Worm (Caenorhabditis elegans) whole organism, L1 larva: ENCODE data around the gene twk-24.
A peak's percentile ranks its signal among the peaks of the same experiment; 100 is the strongest.

Experiments
- C04F5.9 ChIP-seq: sonication (generic microtip); optimal IDR thresholded peaks from 2 replicates; lab custom pipeline; 2016; ENCODE audit warnings: missing genetic modification characterization, missing compliant biosample characterization
- alr-1 ChIP-seq: fragments of 200-800 bp; sonication (Bioruptor generic); optimal IDR thresholded peaks from 2 replicates; lab custom pipeline; 2018; ENCODE audit warnings: borderline replicate concordance, mild to moderate bottlenecking, missing genetic modification characterization, missing compliant biosample characterization
- elt-3 ChIP-seq, 6 experiments: fragments of 150-350 bp in 1 of 6; sonication (generic microtip); optimal IDR thresholded peaks; 2 replicates each; lab custom pipeline; 2017 to 2018; ENCODE audit warnings: missing biosample characterization in 6 of 6, missing genetic modification characterization in 6 of 6, inconsistent platforms in 1 of 6
- fkh-10 ChIP-seq: sonication (generic microtip); optimal IDR thresholded peaks from 2 replicates; lab custom pipeline; 2017; ENCODE audit warnings: missing biosample characterization, missing genetic modification reagents, missing genetic modification characterization
- hlh-4 ChIP-seq: sonication (generic microtip); optimal IDR thresholded peaks from 2 replicates; lab custom pipeline; 2016; ENCODE audit warnings: mild to moderate bottlenecking, missing genetic modification characterization, missing compliant biosample characterization
- lin-13 ChIP-seq: fragments of 150-350 bp; optimal IDR thresholded peaks from 2 replicates; lab custom pipeline; 2014; ENCODE audit warnings: missing biosample characterization, missing genetic modification reagents, missing genetic modification characterization
- lir-3 ChIP-seq: sonication (generic microtip); optimal IDR thresholded peaks from 2 replicates; lab custom pipeline; 2016; ENCODE audit warnings: mild to moderate bottlenecking, missing genetic modification characterization, moderate library complexity, missing compliant biosample characterization; ENCODE audit not compliant: poor library complexity
- nhr-11 ChIP-seq: fragments of 150-350 bp; optimal IDR thresholded peaks from 2 replicates; lab custom pipeline; 2014; ENCODE audit warnings: missing biosample characterization, missing genetic modification characterization
- nhr-28 ChIP-seq: fragments of 150-350 bp; optimal IDR thresholded peaks from 2 replicates; lab custom pipeline; 2014; ENCODE audit warnings: missing biosample characterization, missing genetic modification characterization
- nhr-84 ChIP-seq: sonication (generic microtip); optimal IDR thresholded peaks from 2 replicates; lab custom pipeline; 2017; ENCODE audit warnings: missing biosample characterization, missing genetic modification characterization
- snu-23 ChIP-seq: sonication (generic microtip); optimal IDR thresholded peaks from 2 replicates; lab custom pipeline; 2016; ENCODE audit warnings: missing genetic modification characterization, missing compliant biosample characterization
- tlp-1 ChIP-seq: fragments of 150-350 bp; optimal IDR thresholded peaks from 2 replicates; lab custom pipeline; 2014; ENCODE audit warnings: missing biosample characterization, missing genetic modification characterization
- unc-62 ChIP-seq: fragments of 150-350 bp; optimal IDR thresholded peaks from 2 replicates; lab custom pipeline; 2014; ENCODE audit warnings: missing biosample characterization, missing genetic modification reagents, missing genetic modification characterization

DNA sequence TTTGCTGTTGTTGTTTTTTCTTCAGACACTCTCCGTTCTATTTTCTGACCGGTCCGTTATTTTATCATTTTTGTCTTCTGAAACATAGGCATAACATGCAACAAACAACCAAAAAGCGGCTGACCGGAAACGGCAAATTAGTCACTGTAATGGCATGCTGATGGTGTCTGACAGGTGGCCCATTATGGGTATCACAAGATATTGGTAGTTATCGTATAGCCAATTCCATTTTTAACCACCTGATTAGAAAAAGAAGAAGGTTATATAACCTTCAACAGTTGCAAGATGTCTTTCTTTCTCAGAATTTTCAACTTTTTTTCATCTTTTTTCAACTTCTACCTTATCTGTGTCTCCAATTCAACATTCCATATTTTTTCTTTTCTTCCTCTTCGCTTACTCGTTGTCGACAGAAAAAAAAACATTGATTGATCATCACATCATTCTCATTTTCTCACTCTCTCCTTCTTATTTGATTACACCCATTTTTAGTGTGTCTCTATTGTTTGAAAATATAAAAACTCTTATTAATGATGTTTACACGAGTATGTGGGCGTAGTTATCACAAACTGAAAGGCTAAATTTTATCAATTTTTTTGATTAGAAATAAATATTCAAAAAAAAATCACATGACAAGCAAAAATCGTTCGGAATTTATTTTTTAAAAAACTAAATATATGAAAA, 31.8 kb upstream of the twk-24 start:
- TF ChIP-seq C04F5.9 (tag; lab: Kevin White, UChicago) (no peak), elt-3 (tag; optimal IDR thresholded peaks at IDR 0.05; lab: Kevin White, UChicago) (peak in 2 of 6 experiments; percentile 19 to 37), tlp-1 (no peak), lin-13 (GFP tag; lab: Kevin White, UChicago) (no peak), nhr-11 (tag; lab: Kevin White, UChicago) (no peak), fkh-10 (GFP tag; lab: Kevin White, UChicago) (no peak), snu-23 (GFP tag; lab: Kevin White, UChicago) (peak; percentile 60), lir-3 (tag; lab: Kevin White, UChicago) (peak; percentile 34), nhr-28 (tag; lab: Kevin White, UChicago) (no peak), hlh-4 (tag; lab: Kevin White, UChicago) (no peak), nhr-84 (no peak), unc-62 (no peak), alr-1 (no peak)
